Fruit fly (Drosophila melanogaster) whole organism, embryonic: ENCODE measurements around the gene Elp6.

Experiments
- ATbp ChIP-seq: fragments of 200-800 bp; sonication (Bioruptor generic); optimal IDR thresholded peaks from 2 replicates; lab custom pipeline; 2017; ENCODE audit warnings: missing biosample characterization, mild to moderate bottlenecking, missing genetic modification characterization, missing genetic modification reagents
- Asciz ChIP-seq: fragments of 200-800 bp; sonication (Bioruptor generic); optimal IDR thresholded peaks from 2 replicates; lab custom pipeline; 2017; ENCODE audit warnings: missing biosample characterization, mild to moderate bottlenecking, missing genetic modification characterization, missing genetic modification reagents
- Atf6 ChIP-seq: fragments of 200-800 bp; sonication (Bioruptor generic); IDR thresholded peaks from 2 replicates; pipeline ENCODE4 v1.3.6; 2022; ENCODE audit warnings: missing biosample characterization, missing genetic modification characterization
- Awh ChIP-seq: fragments of 200-800 bp; sonication (Bioruptor generic); IDR thresholded peaks from 2 replicates; pipeline ENCODE4, ENCODE4 v1.3.6; 2022; ENCODE audit warnings: missing biosample characterization, missing genetic modification characterization
- CG16863 ChIP-seq: fragments of 200-800 bp; sonication (Bioruptor generic); optimal IDR thresholded peaks from 3 replicates; lab custom pipeline; 2016; ENCODE audit warnings: missing biosample characterization, missing genetic modification characterization
- CG17385 ChIP-seq: fragments of 200-800 bp; sonication (Bioruptor generic); optimal IDR thresholded peaks from 3 replicates; lab custom pipeline; 2018; ENCODE audit warnings: missing biosample characterization, mild to moderate bottlenecking, missing genetic modification characterization
- CG17568 ChIP-seq: fragments of 200-800 bp; sonication (Bioruptor generic); optimal IDR thresholded peaks from 2 replicates; lab custom pipeline; 2018; ENCODE audit warnings: missing biosample characterization, mild to moderate bottlenecking, missing genetic modification characterization, moderate library complexity
- CG1832 ChIP-seq: fragments of 200-800 bp; sonication (Bioruptor generic); optimal IDR thresholded peaks from 2 replicates; lab custom pipeline; 2017; ENCODE audit warnings: missing biosample characterization, mild to moderate bottlenecking, missing genetic modification characterization, inconsistent platforms
- CG2875 ChIP-seq: fragments of 200-800 bp; sonication (Bioruptor generic); optimal IDR thresholded peaks from 2 replicates; lab custom pipeline; 2017; ENCODE audit warnings: missing biosample characterization, mild to moderate bottlenecking, missing genetic modification characterization, missing genetic modification reagents
- CG42726 ChIP-seq: fragments of 200-800 bp; sonication (Bioruptor generic); IDR thresholded peaks from 2 replicates; pipeline ENCODE4 v1.3.6; 2022; ENCODE audit warnings: missing biosample characterization, missing genetic modification characterization; ENCODE audit not compliant: partially characterized antibody
- CG4282 ChIP-seq: fragments of 200-800 bp; sonication (Bioruptor generic); optimal IDR thresholded peaks from 2 replicates; lab custom pipeline; 2016; ENCODE audit warnings: missing biosample characterization, missing genetic modification characterization
- CG4707 ChIP-seq: fragments of 200-800 bp; sonication (Bioruptor generic); optimal IDR thresholded peaks from 2 replicates; lab custom pipeline; 2018; ENCODE audit warnings: missing biosample characterization, mild to moderate bottlenecking, missing genetic modification characterization, moderate library complexity
- CG6175 ChIP-seq: fragments of 200-800 bp; sonication (Bioruptor generic); IDR thresholded peaks from 3 replicates; pipeline ENCODE4 v1.3.6; 2022; ENCODE audit warnings: missing biosample characterization, missing genetic modification characterization
- CG7786 ChIP-seq: fragments of 200-800 bp; sonication (Bioruptor generic); optimal IDR thresholded peaks from 2 replicates; lab custom pipeline; 2016; ENCODE audit warnings: missing biosample characterization, missing genetic modification characterization
- CrebB ChIP-seq: fragments of 200-800 bp; sonication (Bioruptor generic); optimal IDR thresholded peaks from 3 replicates; lab custom pipeline; 2018; ENCODE audit warnings: missing biosample characterization, mild to moderate bottlenecking, missing genetic modification characterization
- D ChIP-seq, 2 experiments: fragments of 200-800 bp in 1 of 2; fragments of >200 bp in 1 of 2; sonication (Bioruptor generic) in 1 of 2; optimal IDR thresholded peaks; 2 replicates in 1 of 2; 3 replicates in 1 of 2; lab custom pipeline; 2017; ENCODE audit warnings: mild to moderate bottlenecking in 1 of 2, missing biosample characterization in 1 of 2, missing genetic modification characterization in 1 of 2, missing genetic modification reagents in 1 of 2
- D19B ChIP-seq: fragments of 200-800 bp; sonication (Bioruptor generic); optimal IDR thresholded peaks from 2 replicates; lab custom pipeline; 2017; ENCODE audit warnings: missing biosample characterization, mild to moderate bottlenecking, missing genetic modification characterization
- Dek ChIP-seq: fragments of 200-800 bp; sonication (Bioruptor generic); optimal IDR thresholded peaks from 3 replicates; lab custom pipeline; 2019; ENCODE audit warnings: missing biosample characterization, mild to moderate bottlenecking, missing genetic modification characterization, moderate library complexity
- Doc3 ChIP-seq: fragments of 200-800 bp; sonication (Bioruptor generic); IDR thresholded peaks from 3 replicates; pipeline ENCODE4 v1.3.6; 2022; ENCODE audit warnings: missing biosample characterization, missing genetic modification characterization; ENCODE audit not compliant: partially characterized antibody
- H2.0 ChIP-seq: fragments of 200-800 bp; sonication (Bioruptor generic); IDR thresholded peaks from 2 replicates; pipeline ENCODE4 v1.3.6; 2022; ENCODE audit warnings: missing biosample characterization, missing genetic modification characterization
- Hmx ChIP-seq: fragments of 200-800 bp; sonication (Bioruptor generic); optimal IDR thresholded peaks from 2 replicates; lab custom pipeline; 2016; ENCODE audit warnings: missing biosample characterization, missing genetic modification characterization
- Hr3 ChIP-seq: fragments of 200-800 bp; sonication (Bioruptor generic); optimal IDR thresholded peaks from 3 replicates; lab custom pipeline; 2016; ENCODE audit warnings: missing biosample characterization, missing genetic modification characterization
- Hr39 ChIP-seq: fragments of >200 bp; optimal IDR thresholded peaks from 2 replicates; lab custom pipeline; 2017
- Hsf ChIP-seq: fragments of 200-800 bp; sonication (Bioruptor generic); optimal IDR thresholded peaks from 3 replicates; lab custom pipeline; 2016; ENCODE audit warnings: missing biosample characterization, missing genetic modification characterization
- Meics ChIP-seq: fragments of 200-800 bp; sonication (Bioruptor generic); optimal IDR thresholded peaks from 2 replicates; lab custom pipeline; 2017; ENCODE audit warnings: missing biosample characterization, mild to moderate bottlenecking, missing genetic modification characterization
- caup ChIP-seq: fragments of 200-800 bp; sonication (Bioruptor generic); optimal IDR thresholded peaks from 3 replicates; lab custom pipeline; 2017; ENCODE audit warnings: missing biosample characterization, mild to moderate bottlenecking, missing genetic modification characterization, moderate library complexity; ENCODE audit not compliant: severe bottlenecking
- ci ChIP-seq: fragments of 200-800 bp; sonication (Bioruptor generic); IDR thresholded peaks from 3 replicates; pipeline ENCODE4 v1.3.6; 2022; ENCODE audit warnings: missing biosample characterization, missing genetic modification characterization
- emc ChIP-seq: fragments of 200-800 bp; sonication (Bioruptor generic); optimal IDR thresholded peaks from 2 replicates; lab custom pipeline; 2016; ENCODE audit warnings: missing biosample characterization, missing genetic modification characterization
- esg ChIP-seq: fragments of 200-800 bp; sonication (Bioruptor generic); conservative IDR thresholded peaks from 2 replicates; pipeline ENCODE4 v1.3.6; 2022; ENCODE audit warnings: missing biosample characterization, missing genetic modification characterization
- gcm ChIP-seq: fragments of 200-800 bp; sonication (Bioruptor generic); optimal IDR thresholded peaks from 2 replicates; lab custom pipeline; 2019; ENCODE audit warnings: missing biosample characterization, mild to moderate bottlenecking, missing genetic modification characterization, moderate library complexity
- grn ChIP-seq: fragments of 200-800 bp; sonication (Bioruptor generic); optimal IDR thresholded peaks from 3 replicates; lab custom pipeline; 2017; ENCODE audit warnings: missing biosample characterization, missing genetic modification characterization
- ham ChIP-seq: fragments of 200-800 bp; sonication (Bioruptor generic); IDR thresholded peaks from 2 replicates; pipeline ENCODE4 v1.3.6; 2022; ENCODE audit warnings: missing biosample characterization, missing genetic modification characterization
- her ChIP-seq: fragments of 200-800 bp; sonication (Bioruptor generic); optimal IDR thresholded peaks from 2 replicates; lab custom pipeline; 2016; ENCODE audit warnings: missing biosample characterization, missing genetic modification characterization
- insv ChIP-seq, 2 experiments: fragments of 200-800 bp; sonication (Bioruptor generic); optimal IDR thresholded peaks; 3 replicates each; lab custom pipeline; 2016 to 2018; ENCODE audit warnings: missing biosample characterization in 2 of 2, missing genetic modification characterization in 2 of 2
- jigr1 ChIP-seq: fragments of 200-800 bp; sonication (Bioruptor generic); IDR thresholded peaks from 3 replicates; pipeline ENCODE4 v1.3.6; 2022; ENCODE audit warnings: missing biosample characterization, missing genetic modification characterization
- knrl ChIP-seq: fragments of 200-800 bp; sonication (Bioruptor generic); IDR thresholded peaks from 3 replicates; pipeline ENCODE4 v1.3.6; 2022; ENCODE audit warnings: missing biosample characterization, missing genetic modification characterization; ENCODE audit not compliant: partially characterized antibody
- maf-S ChIP-seq: fragments of 200-800 bp; sonication (Bioruptor generic); optimal IDR thresholded peaks from 2 replicates; lab custom pipeline; 2016; ENCODE audit warnings: missing biosample characterization, missing genetic modification characterization
- mam ChIP-seq: fragments of 200-800 bp; sonication (Bioruptor generic); optimal IDR thresholded peaks from 3 replicates; lab custom pipeline; 2016; ENCODE audit warnings: missing biosample characterization, missing genetic modification characterization
- nerfin-1 ChIP-seq: fragments of 200-800 bp; sonication (Bioruptor generic); optimal IDR thresholded peaks from 3 replicates; lab custom pipeline; 2019; ENCODE audit warnings: missing biosample characterization, mild to moderate bottlenecking, missing genetic modification characterization, moderate library complexity
- nmo ChIP-seq: fragments of 200-800 bp; sonication (Bioruptor generic); optimal IDR thresholded peaks from 2 replicates; lab custom pipeline; 2018; ENCODE audit warnings: missing biosample characterization, mild to moderate bottlenecking, missing genetic modification characterization, moderate library complexity
- oc ChIP-seq: fragments of 200-800 bp; sonication (Bioruptor generic); optimal IDR thresholded peaks from 2 replicates; lab custom pipeline; 2018; ENCODE audit warnings: missing biosample characterization, mild to moderate bottlenecking, missing genetic modification characterization, moderate library complexity
- psq ChIP-seq: fragments of 200-800 bp; sonication (Bioruptor generic); optimal IDR thresholded peaks from 2 replicates; lab custom pipeline; 2017; ENCODE audit warnings: missing biosample characterization, missing genetic modification characterization
- schlank ChIP-seq: fragments of 200-800 bp; sonication (Bioruptor generic); optimal IDR thresholded peaks from 2 replicates; lab custom pipeline; 2018; ENCODE audit warnings: missing biosample characterization, mild to moderate bottlenecking, missing genetic modification characterization
- slou ChIP-seq: fragments of 200-800 bp; sonication (Bioruptor generic); optimal IDR thresholded peaks from 3 replicates; lab custom pipeline; 2016; ENCODE audit warnings: missing biosample characterization, missing genetic modification characterization
- sug ChIP-seq: fragments of 200-800 bp; optimal IDR thresholded peaks from 2 replicates; lab custom pipeline; 2019; ENCODE audit warnings: missing biosample characterization, mild to moderate bottlenecking, missing genetic modification characterization, moderate library complexity
- unpg ChIP-seq: fragments of 200-800 bp; sonication (Bioruptor generic); optimal IDR thresholded peaks from 3 replicates; lab custom pipeline; 2018; ENCODE audit warnings: missing biosample characterization, mild to moderate bottlenecking, missing genetic modification characterization, moderate library complexity
- zf30C ChIP-seq: fragments of 200-800 bp; sonication (Bioruptor generic); optimal IDR thresholded peaks from 3 replicates; lab custom pipeline; 2018; ENCODE audit warnings: missing biosample characterization, mild to moderate bottlenecking, missing genetic modification characterization

Gene Elp6

dm6 chr3R:13364175-13365174, 2.2 kb downstream of the Elp6 start, which contains the start of gene Dic1 (continued):
- TF ChIP-seq D (optimal IDR thresholded peaks at IDR 0.05; lab: Kevin White, UChicago) (no peak), D (GFP tag; optimal IDR thresholded peaks at IDR 0.05; lab: Kevin White, UChicago) (peak; percentile 98), CG16863 (GFP tag; lab: Kevin White, UChicago) (peak; percentile 87), CrebB (peak; percentile 73), jigr1 (peak; percentile 86), Atf6 (peak; percentile 95), nerfin-1 (tag; lab: Kevin White, UChicago) (peak; percentile 97), unpg (GFP tag; lab: Kevin White, UChicago) (peak; percentile 95), mam (GFP tag; lab: Kevin White, UChicago) (peak; percentile 92), CG42726 (GFP tag; lab: Robert Waterston, UW) (peak; percentile 51; the same call in 1 of the 2 replicates), gcm (GFP tag; lab: Kevin White, UChicago) (peak; percentile 95), CG2875 (GFP tag; lab: Kevin White, UChicago) (peak; percentile 94), knrl (GFP tag; lab: Robert Waterston, UW) (no peak), CG17568 (GFP tag; lab: Kevin White, UChicago) (peak; percentile 84), Hr39 (lab: Kevin White, UChicago) (no peak), insv (GFP tag; optimal IDR thresholded peaks at IDR 0.05; lab: Kevin White, UChicago) (peak; percentile 45 to 76), oc (tag; lab: Kevin White, UChicago) (peak; percentile 89), her (GFP tag; lab: Kevin White, UChicago) (peak; percentile 78), psq (GFP tag; lab: Kevin White, UChicago) (peak; percentile 87), slou (GFP tag; lab: Kevin White, UChicago) (peak; percentile 95), Hsf (peak; percentile 96), Hr3 (GFP tag; lab: Kevin White, UChicago) (peak; percentile 96), esg (GFP tag; lab: Robert Waterston, UW) (peak; percentile 91), CG1832 (GFP tag; lab: Kevin White, UChicago) (peak; percentile 53), CG4282 (GFP tag; lab: Kevin White, UChicago) (peak; percentile 71), CG6175 (GFP tag; lab: Robert Waterston, UW) (peak; percentile 85), Doc3 (GFP tag; lab: Robert Waterston, UW) (no peak), Meics (peak; percentile 98), CG7786 (peak; percentile 91), caup (GFP tag; lab: Kevin White, UChicago) (peak; percentile 97), D19B (GFP tag; lab: Kevin White, UChicago) (peak; percentile 95), H2.0 (GFP tag; lab: Robert Waterston, UW) (peak; percentile 79), Asciz (GFP tag; lab: Kevin White, UChicago) (peak; percentile 99), Dek (tag; lab: Kevin White, UChicago) (peak; percentile 96), sug (tag; lab: Kevin White, UChicago) (peak; percentile 92), ci (peak; percentile 86; the same call in 2 of the 3 replicates), ATbp (peak; percentile 96), grn (GFP tag; lab: Kevin White, UChicago) (peak; percentile 3), maf-S (peak; percentile 87), CG4707 (GFP tag; lab: Kevin White, UChicago) (peak; percentile 77), zf30C (GFP tag; lab: Kevin White, UChicago) (peak; percentile 90), ham (peak; percentile 64; the same call in 1 of the 2 replicates), emc (GFP tag; lab: Kevin White, UChicago) (peak; percentile 84), Hmx (GFP tag; lab: Kevin White, UChicago) (peak; percentile 88), CG17385 (GFP tag; lab: Kevin White, UChicago) (peak; percentile 95), Awh (GFP tag; lab: Robert Waterston, UW) (peak; percentile 72), nmo (GFP tag; lab: Kevin White, UChicago) (peak; percentile 99), schlank (peak; percentile 91)
